Fruit fly (Drosophila melanogaster) whole organism, embryonic: ENCODE data around the gene BckdhA.

Source experiments
- Bteb2 ChIP-seq: fragments of 200-800 bp; sonication (Bioruptor generic); optimal IDR thresholded peaks from 2 replicates; lab custom pipeline; 2016; ENCODE audit warnings: missing biosample characterization, missing genetic modification characterization
- CG10959 ChIP-seq: fragments of 200-800 bp; sonication (Bioruptor generic); IDR thresholded peaks from 2 replicates; pipeline ENCODE4 v1.3.6; 2022; ENCODE audit warnings: missing biosample characterization, missing genetic modification characterization
- CG11093 ChIP-seq: fragments of 200-800 bp; sonication (Bioruptor generic); IDR thresholded peaks from 3 replicates; pipeline ENCODE4 v1.3.6; 2022; ENCODE audit warnings: missing biosample characterization, missing genetic modification characterization
- CG13296 ChIP-seq: fragments of 200-800 bp; sonication (Bioruptor generic); optimal IDR thresholded peaks from 3 replicates; lab custom pipeline; 2018; ENCODE audit warnings: missing biosample characterization, mild to moderate bottlenecking, missing genetic modification characterization
- CG14667 ChIP-seq: fragments of 200-800 bp; sonication (Bioruptor generic); IDR thresholded peaks from 2 replicates; pipeline ENCODE4 v1.3.6; 2022; ENCODE audit warnings: missing biosample characterization, missing genetic modification characterization
- CG15514 ChIP-seq: fragments of 200-800 bp; sonication (Bioruptor generic); optimal IDR thresholded peaks from 3 replicates; lab custom pipeline; 2017; ENCODE audit warnings: missing biosample characterization, missing genetic modification characterization, mild to moderate bottlenecking, moderate library complexity, missing genetic modification reagents
- CG1602 ChIP-seq: fragments of 200-800 bp; sonication (Bioruptor generic); optimal IDR thresholded peaks from 3 replicates; lab custom pipeline; 2016; ENCODE audit warnings: missing biosample characterization, missing genetic modification characterization
- CG16779 ChIP-seq: fragments of 200-800 bp; sonication (Bioruptor generic); IDR thresholded peaks from 2 replicates; pipeline ENCODE4 v1.3.6; 2022; ENCODE audit warnings: missing biosample characterization, missing genetic modification characterization
- CG17802 ChIP-seq: fragments of 200-800 bp; sonication (Bioruptor generic); optimal IDR thresholded peaks from 2 replicates; lab custom pipeline; 2018; ENCODE audit warnings: missing biosample characterization, mild to moderate bottlenecking, missing genetic modification characterization, moderate library complexity
- CG2129 ChIP-seq: fragments of 200-800 bp; sonication (Bioruptor generic); IDR thresholded peaks from 2 replicates; pipeline ENCODE4 v1.3.6; 2022; ENCODE audit warnings: missing biosample characterization, missing genetic modification characterization; ENCODE audit not compliant: partially characterized antibody
- CG2199 ChIP-seq: fragments of 200-800 bp; sonication (Bioruptor generic); IDR thresholded peaks from 3 replicates; pipeline ENCODE4 v1.3.6; 2022; ENCODE audit warnings: missing biosample characterization, missing genetic modification characterization
- CG2875 ChIP-seq: fragments of 200-800 bp; sonication (Bioruptor generic); optimal IDR thresholded peaks from 2 replicates; lab custom pipeline; 2017; ENCODE audit warnings: missing biosample characterization, mild to moderate bottlenecking, missing genetic modification characterization, missing genetic modification reagents
- CG30020 ChIP-seq: fragments of 200-800 bp; optimal IDR thresholded peaks from 2 replicates; lab custom pipeline; 2019; ENCODE audit warnings: missing biosample characterization, mild to moderate bottlenecking, missing genetic modification characterization, moderate library complexity
- CG30403 ChIP-seq: fragments of 200-800 bp; sonication (Bioruptor generic); optimal IDR thresholded peaks from 3 replicates; lab custom pipeline; 2016; ENCODE audit warnings: missing biosample characterization, missing genetic modification characterization
- CG31224 ChIP-seq: fragments of 200-800 bp; sonication (Bioruptor generic); IDR thresholded peaks from 2 replicates; pipeline ENCODE4 v1.3.6; 2022; ENCODE audit warnings: missing biosample characterization, missing genetic modification characterization
- CG31441 ChIP-seq: fragments of 200-800 bp; sonication (Bioruptor generic); IDR thresholded peaks from 2 replicates; pipeline ENCODE4 v1.3.6; 2022; ENCODE audit warnings: missing biosample characterization, missing genetic modification characterization
- CG3995 ChIP-seq: fragments of 200-800 bp; sonication (Bioruptor generic); optimal IDR thresholded peaks from 3 replicates; lab custom pipeline; 2016; ENCODE audit warnings: missing biosample characterization, missing genetic modification characterization
- CG4360 ChIP-seq: fragments of 200-800 bp; sonication (Bioruptor generic); IDR thresholded peaks from 2 replicates; pipeline ENCODE4 v1.3.6; 2022; ENCODE audit warnings: missing biosample characterization, missing genetic modification characterization
- CG4424 ChIP-seq: fragments of 200-800 bp; sonication (Bioruptor generic); optimal IDR thresholded peaks from 3 replicates; lab custom pipeline; 2016; ENCODE audit warnings: missing biosample characterization, missing genetic modification characterization
- CG6683 ChIP-seq: fragments of 200-800 bp; sonication (Bioruptor generic); optimal IDR thresholded peaks from 2 replicates; lab custom pipeline; 2017; ENCODE audit warnings: missing biosample characterization, mild to moderate bottlenecking, missing genetic modification characterization, missing genetic modification reagents
- CG9437 ChIP-seq: fragments of 200-800 bp; sonication (Bioruptor generic); optimal IDR thresholded peaks from 2 replicates; lab custom pipeline; 2018; ENCODE audit warnings: missing biosample characterization, mild to moderate bottlenecking, missing genetic modification characterization
- Hr51 ChIP-seq, 2 experiments: fragments of 200-800 bp; sonication (Bioruptor generic); optimal IDR thresholded peaks; 2 replicates in 1 of 2; 3 replicates in 1 of 2; lab custom pipeline; 2016 to 2018; ENCODE audit warnings: missing biosample characterization in 2 of 2, missing genetic modification characterization in 2 of 2, mild to moderate bottlenecking in 1 of 2, moderate library complexity in 1 of 2
- Hsf ChIP-seq: fragments of 200-800 bp; sonication (Bioruptor generic); optimal IDR thresholded peaks from 3 replicates; lab custom pipeline; 2016; ENCODE audit warnings: missing biosample characterization, missing genetic modification characterization
- MBD-R2 ChIP-seq: fragments of 200-800 bp; sonication (Bioruptor generic); IDR thresholded peaks from 2 replicates; pipeline ENCODE4 v1.3.6; 2022; ENCODE audit warnings: missing biosample characterization, missing genetic modification characterization
- MTF-1 ChIP-seq: fragments of 200-800 bp; sonication (Bioruptor generic); optimal IDR thresholded peaks from 2 replicates; lab custom pipeline; 2018; ENCODE audit warnings: missing biosample characterization, mild to moderate bottlenecking, missing genetic modification characterization, borderline replicate concordance
- Myb ChIP-seq: fragments of 200-800 bp; sonication (Bioruptor generic); optimal IDR thresholded peaks from 2 replicates; lab custom pipeline; 2016; ENCODE audit warnings: missing biosample characterization, missing genetic modification characterization
- Rx ChIP-seq: fragments of 200-800 bp; sonication (Bioruptor generic); IDR thresholded peaks from 2 replicates; pipeline ENCODE4 v1.3.6; 2022; ENCODE audit warnings: missing biosample characterization, missing genetic modification characterization
- Side ChIP-seq: fragments of 200-800 bp; sonication (Bioruptor generic); optimal IDR thresholded peaks from 2 replicates; lab custom pipeline; 2016; ENCODE audit warnings: missing biosample characterization, missing genetic modification characterization
- Ssrp ChIP-seq: fragments of 200-800 bp; sonication (Bioruptor generic); optimal IDR thresholded peaks from 2 replicates; lab custom pipeline; 2018; ENCODE audit warnings: missing biosample characterization, mild to moderate bottlenecking, missing genetic modification characterization, moderate library complexity
- Stat92E ChIP-seq, 3 experiments: fragments of >200 bp in 2 of 3; fragments of 200-800 bp in 1 of 3; sonication (Bioruptor generic) in 1 of 3; optimal IDR thresholded peaks; 2 replicates each; lab custom pipeline; 2017 to 2019; ENCODE audit warnings: missing biosample characterization in 3 of 3, missing genetic modification characterization in 3 of 3, mild to moderate bottlenecking in 1 of 3, moderate library complexity in 1 of 3
- Taf1 ChIP-seq: fragments of 200-800 bp; sonication (Bioruptor generic); IDR thresholded peaks from 2 replicates; pipeline ENCODE4 v1.3.6; 2022; ENCODE audit warnings: missing biosample characterization, missing genetic modification characterization
- ac ChIP-seq: fragments of 200-800 bp; sonication (Bioruptor generic); optimal IDR thresholded peaks from 3 replicates; lab custom pipeline; 2017; ENCODE audit warnings: missing biosample characterization, mild to moderate bottlenecking, missing genetic modification characterization
- ap ChIP-seq: fragments of 200-800 bp; sonication (Bioruptor generic); IDR thresholded peaks from 2 replicates; pipeline ENCODE4 v1.3.6; 2022; ENCODE audit warnings: missing biosample characterization, missing genetic modification characterization
- cato ChIP-seq: fragments of 200-800 bp; sonication (Bioruptor generic); optimal IDR thresholded peaks from 2 replicates; lab custom pipeline; 2016; ENCODE audit warnings: missing biosample characterization, missing genetic modification characterization, borderline replicate concordance
- chn ChIP-seq: fragments of 200-800 bp; sonication (Bioruptor generic); optimal IDR thresholded peaks from 2 replicates; lab custom pipeline; 2016; ENCODE audit warnings: missing biosample characterization, missing genetic modification characterization
- crp ChIP-seq, 2 experiments: fragments of 200-800 bp; sonication (Bioruptor generic); optimal IDR thresholded peaks; 2 replicates in 1 of 2; 3 replicates in 1 of 2; lab custom pipeline; 2017; ENCODE audit warnings: missing biosample characterization in 2 of 2, missing genetic modification characterization in 2 of 2, mild to moderate bottlenecking in 1 of 2, moderate library complexity in 1 of 2
- danr ChIP-seq: fragments of 200-800 bp; sonication (Bioruptor generic); IDR thresholded peaks from 2 replicates; pipeline ENCODE4 v1.3.6; 2022; ENCODE audit warnings: missing biosample characterization, missing genetic modification characterization
- en ChIP-seq: fragments of 200-800 bp; sonication (Bioruptor generic); optimal IDR thresholded peaks from 2 replicates; lab custom pipeline; 2016; ENCODE audit warnings: missing biosample characterization, missing genetic modification characterization
- fd96Cb ChIP-seq: fragments of 200-800 bp; sonication (Bioruptor generic); optimal IDR thresholded peaks from 2 replicates; lab custom pipeline; 2018; ENCODE audit warnings: missing biosample characterization, mild to moderate bottlenecking, missing genetic modification characterization, moderate library complexity
- hkb ChIP-seq, 2 experiments: fragments of 200-800 bp in 1 of 2; fragments of >200 bp in 1 of 2; sonication (Bioruptor generic) in 1 of 2; IDR thresholded peaks in 1 of 2; optimal IDR thresholded peaks in 1 of 2; 2 replicates each; pipeline versions ENCODE4 v1.3.6 to Lab custom; 2017 to 2022; ENCODE audit warnings: missing biosample characterization in 1 of 2, missing genetic modification characterization in 1 of 2
- jigr1 ChIP-seq: fragments of 200-800 bp; sonication (Bioruptor generic); IDR thresholded peaks from 3 replicates; pipeline ENCODE4 v1.3.6; 2022; ENCODE audit warnings: missing biosample characterization, missing genetic modification characterization
- jing ChIP-seq: fragments of 200-800 bp; sonication (Bioruptor generic); optimal IDR thresholded peaks from 2 replicates; lab custom pipeline; 2018; ENCODE audit warnings: missing biosample characterization, mild to moderate bottlenecking, missing genetic modification characterization
- kah ChIP-seq: fragments of 200-800 bp; sonication (Bioruptor generic); optimal IDR thresholded peaks from 2 replicates; lab custom pipeline; 2018; ENCODE audit warnings: missing biosample characterization, mild to moderate bottlenecking, missing genetic modification characterization
- maf-S ChIP-seq: fragments of 200-800 bp; sonication (Bioruptor generic); optimal IDR thresholded peaks from 2 replicates; lab custom pipeline; 2016; ENCODE audit warnings: missing biosample characterization, missing genetic modification characterization
- nerfin-2 ChIP-seq: fragments of 200-800 bp; sonication (Bioruptor generic); IDR thresholded peaks from 2 replicates; pipeline ENCODE4 v1.3.6; 2022; ENCODE audit warnings: missing biosample characterization, missing genetic modification characterization; ENCODE audit not compliant: partially characterized antibody
- sr ChIP-seq: fragments of 200-800 bp; sonication (Bioruptor generic); IDR thresholded peaks from 3 replicates; pipeline ENCODE4 v1.3.6; 2022; ENCODE audit warnings: missing biosample characterization, missing genetic modification characterization
- tll ChIP-seq, 2 experiments: fragments of 200-800 bp in 1 of 2; fragments of >200 bp in 1 of 2; sonication (Bioruptor generic) in 1 of 2; optimal IDR thresholded peaks; 2 replicates each; lab custom pipeline; 2017 to 2019; ENCODE audit warnings: missing biosample characterization in 2 of 2, missing genetic modification characterization in 2 of 2, mild to moderate bottlenecking in 1 of 2, moderate library complexity in 1 of 2
- unpg ChIP-seq: fragments of 200-800 bp; sonication (Bioruptor generic); optimal IDR thresholded peaks from 3 replicates; lab custom pipeline; 2018; ENCODE audit warnings: missing biosample characterization, mild to moderate bottlenecking, missing genetic modification characterization, moderate library complexity

BckdhA gene

DNA sequence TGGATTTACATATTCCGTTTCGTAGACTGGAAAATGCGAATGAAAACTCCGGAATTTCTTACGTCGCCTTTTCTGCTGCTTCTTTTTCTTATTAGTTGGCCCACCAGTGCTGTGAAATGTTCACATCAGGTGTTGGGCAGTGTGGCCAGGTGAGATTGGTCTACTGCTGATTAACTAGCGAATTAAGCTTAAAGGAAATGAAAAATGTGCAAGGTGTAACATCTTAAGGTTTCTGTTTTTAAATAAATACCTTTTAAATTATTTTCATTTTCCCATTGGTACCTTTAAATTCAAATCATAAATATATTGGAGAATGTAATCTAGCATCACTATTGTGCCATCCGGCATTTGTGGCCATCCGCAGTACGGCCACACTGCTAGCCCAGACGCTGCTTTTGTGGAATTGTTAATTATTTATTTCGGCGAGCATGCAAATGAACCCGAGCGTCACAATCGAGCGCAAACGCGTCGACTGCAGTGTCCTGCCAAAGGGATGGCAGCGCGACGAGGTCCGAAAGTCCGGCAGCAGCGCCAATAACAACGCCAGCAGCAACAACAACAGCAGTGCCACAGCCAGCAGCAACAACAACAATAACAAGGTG, 3.9 kb downstream of the BckdhA start, which contains the start of the genes AP-1mu and MBD-like (continued):
- TF ChIP-seq CG4360 (GFP tag; lab: Robert Waterston, UW) (peak; percentile 99), crp (GFP tag; optimal IDR thresholded peaks at IDR 0.05; lab: Kevin White, UChicago) (peak in 1 of 2 experiments; percentile 76), hkb (optimal IDR thresholded peaks at IDR 0.05; lab: Kevin White, UChicago) (peak; percentile 88), hkb (GFP tag; IDR thresholded peaks at IDR 0.05; lab: Robert Waterston, UW) (0 out of 2 replicates have a peak, but pooled peaks have one; percentile 42), CG14667 (GFP tag; lab: Robert Waterston, UW) (peak; percentile 43), CG1602 (GFP tag; lab: Kevin White, UChicago) (peak; percentile 73), maf-S (GFP tag; lab: Kevin White, UChicago) (peak; percentile 63), Myb (GFP tag; lab: Kevin White, UChicago) (peak; percentile 48), tll (GFP tag; optimal IDR thresholded peaks at IDR 0.05; lab: Kevin White, UChicago) (no peak), ap (no peak), fd96Cb (tag; lab: Kevin White, UChicago) (peak; percentile 26), cato (GFP tag; lab: Kevin White, UChicago) (peak; percentile 27), nerfin-2 (GFP tag; lab: Robert Waterston, UW) (no peak), CG2129 (no peak), en (peak; percentile 38), chn (GFP tag; lab: Kevin White, UChicago) (peak; percentile 77), jigr1 (GFP tag; lab: Robert Waterston, UW) (no peak), CG11093 (peak; percentile 44; the same call in 1 of the 3 replicates), Stat92E (GFP tag; optimal IDR thresholded peaks at IDR 0.05; lab: Kevin White, UChicago) (no peak), CG15514 (peak; percentile 66), danr (GFP tag; lab: Robert Waterston, UW) (no peak), sr (GFP tag; lab: Robert Waterston, UW) (no peak), CG9437 (GFP tag; lab: Kevin White, UChicago) (peak; percentile 62), CG6683 (no peak), CG30020 (tag; lab: Kevin White, UChicago) (peak; percentile 59), CG30403 (GFP tag; lab: Kevin White, UChicago) (peak; percentile 83), CG31224 (GFP tag; lab: Robert Waterston, UW) (peak; percentile 49), CG3995 (GFP tag; lab: Kevin White, UChicago) (peak; percentile 51), Side (GFP tag; lab: Kevin White, UChicago) (peak; percentile 39), Hr51 (GFP tag; optimal IDR thresholded peaks at IDR 0.05; lab: Kevin White, UChicago) (peak in 1 of 2 experiments; percentile 65), MBD-R2 (GFP tag; lab: Robert Waterston, UW) (peak; percentile 81), ac (GFP tag; lab: Kevin White, UChicago) (no peak), CG10959 (GFP tag; lab: Robert Waterston, UW) (no peak), kah (GFP tag; lab: Kevin White, UChicago) (no peak), jing (GFP tag; lab: Kevin White, UChicago) (no peak), Rx (GFP tag; lab: Robert Waterston, UW) (peak; percentile 7; the same call in 1 of the 2 replicates), Ssrp (tag; lab: Kevin White, UChicago) (peak; percentile 54), unpg (GFP tag; lab: Kevin White, UChicago) (peak; percentile 66), Taf1 (GFP tag; lab: Robert Waterston, UW) (peak; percentile 48; the same call in 1 of the 2 replicates), Bteb2 (GFP tag; lab: Kevin White, UChicago) (peak; percentile 52), CG31441 (GFP tag; lab: Robert Waterston, UW) (peak; percentile 69), CG2875 (GFP tag; lab: Kevin White, UChicago) (no peak), Hsf (GFP tag; lab: Kevin White, UChicago) (peak; percentile 77), CG16779 (no peak), CG4424 (GFP tag; lab: Kevin White, UChicago) (peak; percentile 70), CG13296 (GFP tag; lab: Kevin White, UChicago) (peak; percentile 31), CG2199 (GFP tag; lab: Robert Waterston, UW) (no peak), MTF-1 (GFP tag; lab: Kevin White, UChicago) (no peak), CG17802 (peak; percentile 17)
